Fruit fly (Drosophila melanogaster): ENCODE measurements around the gene CG32603.

DNA sequence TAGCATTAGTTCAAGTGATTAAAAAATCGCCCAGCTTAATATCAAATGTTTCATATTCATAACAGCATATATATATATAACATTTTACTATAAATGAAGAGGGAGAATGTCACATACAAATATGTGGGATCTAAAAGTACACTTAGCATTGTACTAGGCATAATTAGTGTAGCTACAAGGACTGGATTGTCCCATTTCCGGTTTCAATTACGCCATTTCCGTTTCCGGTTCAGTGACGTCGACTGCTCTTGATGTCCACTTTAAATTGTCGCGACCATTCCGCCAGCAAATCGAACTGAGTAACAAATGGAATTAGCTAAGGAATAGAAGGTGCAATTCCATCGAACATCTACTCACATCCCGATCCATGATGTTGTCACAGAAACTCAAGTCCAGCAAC lies 50.1 kb downstream of the CG32603 start:
- TF ChIP-seq CG7045 (GFP tag; optimal IDR thresholded peaks at IDR 0.05) (no peak), tj (GFP tag; optimal IDR thresholded peaks at IDR 0.05) (no peak), Clk (GFP tag; optimal IDR thresholded peaks at IDR 0.05) (no peak), kay (GFP tag; ENCODE audit: borderline replicate concordance) (no peak), CG7101 (tag; optimal IDR thresholded peaks at IDR 0.05) (no peak), cnc (optimal IDR thresholded peaks at IDR 0.05) (no peak), CG33017 (tag; optimal IDR thresholded peaks at IDR 0.05) (no peak), CG1620 (GFP tag; optimal IDR thresholded peaks at IDR 0.05) (no peak), bab1 (GFP tag; optimal IDR thresholded peaks at IDR 0.05) (no peak), cic (GFP tag; optimal IDR thresholded peaks at IDR 0.05) (no peak), Crg-1 (GFP tag; optimal IDR thresholded peaks at IDR 0.05) (no peak), CG12768 (GFP tag; optimal IDR thresholded peaks at IDR 0.05) (no peak), CG14711 (tag; optimal IDR thresholded peaks at IDR 0.05) (no peak)

Measured in whole organism, adult.